Fruit fly (Drosophila melanogaster): ENCODE results near the gene CG1074.
A peak's percentile ranks its signal among the peaks of the same experiment; 100 is the strongest.

Gene CG1074

DNA sequence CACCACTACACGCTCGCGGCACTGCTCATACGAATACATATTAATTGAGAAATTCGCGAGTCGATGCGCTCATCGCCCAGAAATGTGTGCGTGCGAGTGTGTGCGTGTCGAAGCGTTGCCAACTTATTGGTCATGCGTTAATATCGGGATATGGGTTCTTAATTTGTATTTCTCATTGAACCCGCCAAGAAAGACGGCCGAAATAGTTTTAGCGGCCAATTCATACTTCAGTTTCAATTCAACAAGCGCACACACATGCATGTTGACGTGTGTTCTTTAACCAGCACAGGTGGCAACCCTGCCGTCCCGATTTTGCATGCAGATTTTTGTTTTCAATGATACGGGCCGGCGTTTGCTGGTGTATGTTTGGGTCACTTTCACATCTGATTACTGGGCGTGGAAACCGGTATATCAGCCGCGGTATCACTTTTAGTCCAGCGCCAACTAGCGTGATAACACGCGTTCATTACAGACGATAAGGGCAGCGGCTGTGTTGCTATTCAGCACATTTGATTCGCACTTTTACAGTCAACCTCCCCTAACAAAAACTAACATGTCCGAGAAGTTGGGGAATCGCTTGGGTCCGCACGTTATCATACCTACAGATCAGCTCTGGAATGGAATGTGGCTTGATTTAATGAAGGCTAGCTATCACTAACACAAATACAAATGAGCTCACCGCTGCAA lies 29.9 kb upstream of the CG1074 start (continued):
- TF ChIP-seq Ets21C (GFP tag; optimal IDR thresholded peaks at IDR 0.05) (peak; percentile 45), CG7368 (GFP tag; optimal IDR thresholded peaks at IDR 0.05) (peak; percentile 55), CG6854 (GFP tag; optimal IDR thresholded peaks at IDR 0.05) (peak; percentile 2), esn (GFP tag; optimal IDR thresholded peaks at IDR 0.05) (peak; percentile 66), fd59A (GFP tag; optimal IDR thresholded peaks at IDR 0.05) (no peak), Met (GFP tag; optimal IDR thresholded peaks at IDR 0.05) (no peak), CG11902 (GFP tag; optimal IDR thresholded peaks at IDR 0.05) (peak; percentile 9), CG15336 (GFP tag; IDR thresholded peaks at IDR 0.05) (peak; percentile 45), CG31627 (GFP tag; optimal IDR thresholded peaks at IDR 0.05) (peak; percentile 47), svp (GFP tag) (peak; percentile 92), CG11294 (GFP tag; IDR thresholded peaks at IDR 0.05) (no peak), ss (GFP tag; optimal IDR thresholded peaks at IDR 0.05) (peak; percentile 29 to 36), CG6808 (GFP tag; optimal IDR thresholded peaks at IDR 0.05) (no peak), Sox102F (GFP tag; optimal IDR thresholded peaks at IDR 0.05) (no peak), Sox15 (GFP tag; optimal IDR thresholded peaks at IDR 0.05) (no peak), Gug (GFP tag; IDR thresholded peaks at IDR 0.05) (no peak), achi (GFP tag; optimal IDR thresholded peaks at IDR 0.05) (peak; percentile 38), Eip93F (GFP tag; optimal IDR thresholded peaks at IDR 0.05) (peak; percentile 19), Eip78C (GFP tag) (peak; percentile 86), salr (GFP tag; optimal IDR thresholded peaks at IDR 0.05) (peak; percentile 1 to 43), CG16779 (tag; optimal IDR thresholded peaks at IDR 0.05) (no peak)

DNA sequence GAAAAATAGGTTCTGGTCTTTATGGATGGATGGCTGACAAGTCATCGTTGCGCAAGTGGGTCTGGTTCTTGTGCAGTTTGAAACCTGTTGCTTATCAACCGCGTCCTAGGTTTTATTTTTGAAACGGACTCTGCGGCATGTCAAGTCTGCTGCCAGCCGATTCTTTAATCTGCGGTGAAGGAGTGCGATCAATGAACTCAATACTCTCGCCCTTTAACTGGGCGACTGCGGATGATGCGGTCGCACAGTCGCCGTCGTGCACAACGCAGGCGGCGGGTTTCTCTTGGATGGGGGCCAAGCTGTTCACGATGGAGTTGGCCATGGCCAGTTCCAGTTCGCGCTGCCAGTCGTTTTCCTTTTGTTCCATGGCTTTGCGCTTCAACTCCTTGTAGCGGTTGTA lies 26.4 kb upstream of the CG1074 start:
- TF ChIP-seq CG10631 (GFP tag; optimal IDR thresholded peaks at IDR 0.05) (no peak), CG8632 (GFP tag; optimal IDR thresholded peaks at IDR 0.05) (no peak), Blimp-1 (GFP tag; optimal IDR thresholded peaks at IDR 0.05) (no peak), svp (GFP tag) (peak; percentile 60), CG15336 (GFP tag; IDR thresholded peaks at IDR 0.05) (no peak), Eip78C (GFP tag) (no peak), fkh (GFP tag; optimal IDR thresholded peaks at IDR 0.05) (no peak), CG10669 (GFP tag; optimal IDR thresholded peaks at IDR 0.05) (no peak)

DNA sequence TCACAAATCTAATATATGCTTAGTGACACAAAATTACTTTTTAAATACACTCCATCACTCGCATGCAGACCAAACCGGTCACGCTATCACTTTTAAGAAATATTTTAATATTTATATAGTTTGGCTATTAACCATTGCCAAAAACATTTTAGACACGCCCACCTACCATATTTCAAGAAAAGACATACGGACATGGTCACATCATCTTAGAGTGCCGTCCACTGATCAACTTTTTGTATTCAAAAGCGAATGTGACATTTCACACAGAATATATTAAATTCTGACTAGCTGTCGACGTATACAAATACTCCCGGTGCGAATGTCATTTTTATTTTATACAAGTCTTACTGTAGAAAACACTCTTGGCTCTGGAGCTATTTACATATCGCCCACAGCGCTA lies 17.6 kb upstream of the CG1074 start, which contains the start of gene CG31528:
TSS of gene CG31528 (plus strand) at position 301 of the 400 bp plus-strand sequence.
- TF ChIP-seq topi (GFP tag; optimal IDR thresholded peaks at IDR 0.05) (no peak), CG3919 (GFP tag; optimal IDR thresholded peaks at IDR 0.05) (no peak), CG6163 (GFP tag; IDR thresholded peaks at IDR 0.05) (no peak), CG10669 (GFP tag; optimal IDR thresholded peaks at IDR 0.05) (no peak), Sox102F (GFP tag; optimal IDR thresholded peaks at IDR 0.05) (no peak), Hr4 (GFP tag; optimal IDR thresholded peaks at IDR 0.05) (no peak), cyc (GFP tag; optimal IDR thresholded peaks at IDR 0.05) (no peak), OdsH (GFP tag; optimal IDR thresholded peaks at IDR 0.05) (no peak), Gug (GFP tag; IDR thresholded peaks at IDR 0.05) (no peak), CG3032 (tag; optimal IDR thresholded peaks at IDR 0.05) (no peak), Met (GFP tag; optimal IDR thresholded peaks at IDR 0.05) (no peak), CG7368 (GFP tag; optimal IDR thresholded peaks at IDR 0.05) (no peak), fkh (GFP tag; optimal IDR thresholded peaks at IDR 0.05) (no peak), CG15336 (GFP tag; IDR thresholded peaks at IDR 0.05) (no peak)

DNA sequence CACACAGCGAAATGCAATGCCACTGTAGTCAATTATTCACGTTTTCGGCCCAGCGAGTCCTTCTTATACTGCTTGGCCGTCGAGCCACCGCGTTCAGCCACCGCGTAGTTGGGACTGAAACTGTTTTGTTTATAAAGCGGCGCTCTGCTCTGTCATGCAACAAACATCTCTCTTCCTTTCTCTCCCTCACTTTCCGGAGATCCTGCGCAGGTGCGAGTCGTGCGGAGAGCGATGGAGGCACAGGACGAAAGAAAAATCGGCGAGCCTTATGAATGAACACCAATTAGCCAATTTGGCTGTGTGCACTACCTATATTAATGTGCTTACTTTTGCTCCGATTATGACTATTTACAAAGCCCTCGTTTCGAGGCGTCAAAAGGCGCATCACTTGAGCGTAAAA lies 14.3 kb upstream of the CG1074 start, which contains the start of gene CG32944:
TSS of gene CG32944 (minus strand) at position 97 of the 400 bp plus-strand sequence.
- TF ChIP-seq CG9139 (GFP tag; optimal IDR thresholded peaks at IDR 0.05) (no peak), CG7368 (GFP tag; optimal IDR thresholded peaks at IDR 0.05) (no peak), pdm3 (GFP tag; optimal IDR thresholded peaks at IDR 0.05) (no peak), eg (GFP tag; IDR thresholded peaks at IDR 0.05) (no peak), CG31627 (GFP tag; optimal IDR thresholded peaks at IDR 0.05) (no peak), acj6 (GFP tag; optimal IDR thresholded peaks at IDR 0.05) (no peak), CG8119 (GFP tag; IDR thresholded peaks at IDR 0.05) (no peak), CG11762 (GFP tag; optimal IDR thresholded peaks at IDR 0.05; ENCODE audit: insufficient read depth) (no peak), Eip75B (GFP tag; optimal IDR thresholded peaks at IDR 0.05) (no peak)

Data from whole organism, prepupa.